Fruit fly (Drosophila melanogaster) S2 (cell line): ENCODE results near the gene Prp31.

Experiments used
- CG8478 ChIP-seq: fragments of >200 bp; optimal IDR thresholded peaks from 2 replicates; lab custom pipeline; 2018
- CTCF ChIP-seq, 2 experiments: fragments of >200 bp; optimal IDR thresholded peaks; 2 replicates each; lab custom pipeline; 2018

DNA sequence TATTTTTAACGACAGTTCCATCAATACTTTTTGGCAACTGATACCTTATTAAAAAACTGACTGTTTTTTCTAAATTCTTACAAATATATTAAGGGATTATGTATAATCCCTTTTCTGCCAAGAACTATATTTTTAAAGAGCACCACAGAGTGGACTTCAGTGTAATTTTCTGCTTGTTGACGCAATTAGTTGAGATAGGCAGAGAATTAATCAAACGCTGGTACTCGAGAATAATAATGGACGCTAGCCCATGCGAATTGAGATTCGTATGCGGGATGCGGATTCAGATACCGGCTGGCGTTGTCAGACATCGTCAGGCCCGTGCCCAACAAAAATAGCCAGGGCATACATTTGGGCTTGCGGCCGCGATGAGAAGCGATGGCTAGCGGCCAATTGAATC lies 45.6 kb upstream of the Prp31 start, which contains the start of gene CG13458:
- TF ChIP-seq CG8478 (lab: Kevin White, UChicago) (no peak), CTCF (optimal IDR thresholded peaks at IDR 0.05; lab: Kevin White, UChicago) (no peak)
